Fruit fly (Drosophila melanogaster) whole organism, embryonic: ENCODE data around the gene thoc7.

Experiments
- Abd-B ChIP-seq: fragments of 200-800 bp; sonication (Bioruptor generic); optimal IDR thresholded peaks from 2 replicates; lab custom pipeline; 2018; ENCODE audit warnings: missing biosample characterization, mild to moderate bottlenecking, missing genetic modification characterization, moderate library complexity
- CG10147 ChIP-seq: fragments of 200-800 bp; sonication (Bioruptor generic); optimal IDR thresholded peaks from 2 replicates; lab custom pipeline; 2019; ENCODE audit warnings: missing biosample characterization, mild to moderate bottlenecking, missing genetic modification characterization, moderate library complexity
- CG10321 ChIP-seq: fragments of 200-800 bp; sonication (Bioruptor generic); IDR thresholded peaks from 2 replicates; pipeline ENCODE4 v1.3.6; 2022; ENCODE audit warnings: missing biosample characterization, missing genetic modification characterization
- CG10979 ChIP-seq: fragments of 200-800 bp; sonication (Bioruptor generic); optimal IDR thresholded peaks from 2 replicates; lab custom pipeline; 2018; ENCODE audit warnings: missing biosample characterization, mild to moderate bottlenecking, missing genetic modification characterization, moderate library complexity
- CG1233 ChIP-seq: fragments of 200-800 bp; sonication (Bioruptor generic); optimal IDR thresholded peaks from 4 replicates; lab custom pipeline; 2018; ENCODE audit warnings: missing biosample characterization, mild to moderate bottlenecking, missing genetic modification characterization
- CG14050 ChIP-seq: fragments of 200-800 bp; sonication (Bioruptor generic); IDR thresholded peaks from 3 replicates; pipeline ENCODE4 v1.3.6; 2022; ENCODE audit warnings: missing biosample characterization, missing genetic modification characterization
- CG16815 ChIP-seq: fragments of 200-800 bp; sonication (Bioruptor generic); optimal IDR thresholded peaks from 3 replicates; lab custom pipeline; 2017; ENCODE audit warnings: missing biosample characterization, mild to moderate bottlenecking, missing genetic modification characterization
- CG16863 ChIP-seq: fragments of 200-800 bp; sonication (Bioruptor generic); optimal IDR thresholded peaks from 3 replicates; lab custom pipeline; 2016; ENCODE audit warnings: missing biosample characterization, missing genetic modification characterization
- CG18476 ChIP-seq: fragments of 200-800 bp; sonication (Bioruptor generic); optimal IDR thresholded peaks from 2 replicates; lab custom pipeline; 2016; ENCODE audit warnings: missing biosample characterization, mild to moderate bottlenecking, missing genetic modification characterization
- CG2116 ChIP-seq: fragments of 200-800 bp; sonication (Bioruptor generic); optimal IDR thresholded peaks from 3 replicates; lab custom pipeline; 2018; ENCODE audit warnings: missing biosample characterization, mild to moderate bottlenecking, missing genetic modification characterization
- CG2202 ChIP-seq: fragments of 200-800 bp; sonication (Bioruptor generic); optimal IDR thresholded peaks from 2 replicates; lab custom pipeline; 2018; ENCODE audit warnings: missing biosample characterization, mild to moderate bottlenecking, missing genetic modification characterization
- CG31365 ChIP-seq: fragments of 200-800 bp; sonication (Bioruptor generic); optimal IDR thresholded peaks from 2 replicates; lab custom pipeline; 2018; ENCODE audit warnings: missing biosample characterization, mild to moderate bottlenecking, missing genetic modification characterization
- CG3847 ChIP-seq: fragments of 200-800 bp; sonication (Bioruptor generic); IDR thresholded peaks from 2 replicates; pipeline ENCODE4 v1.3.6; 2022; ENCODE audit warnings: missing biosample characterization, missing genetic modification characterization
- CG4424 ChIP-seq: fragments of 200-800 bp; sonication (Bioruptor generic); optimal IDR thresholded peaks from 3 replicates; lab custom pipeline; 2016; ENCODE audit warnings: missing biosample characterization, missing genetic modification characterization
- CG4854 ChIP-seq: fragments of 200-800 bp; sonication (Bioruptor generic); optimal IDR thresholded peaks from 2 replicates; lab custom pipeline; 2016; ENCODE audit warnings: missing biosample characterization, missing genetic modification characterization, inconsistent platforms
- CG5953 ChIP-seq: fragments of 200-800 bp; sonication (Bioruptor generic); IDR thresholded peaks from 2 replicates; pipeline ENCODE4 v1.3.6; 2022; ENCODE audit warnings: missing biosample characterization, missing genetic modification characterization
- CG6813 ChIP-seq: fragments of 200-800 bp; sonication (Bioruptor generic); optimal IDR thresholded peaks from 2 replicates; lab custom pipeline; 2017; ENCODE audit warnings: missing biosample characterization, missing genetic modification characterization, mild to moderate bottlenecking, moderate library complexity, missing genetic modification reagents
- CG8089 ChIP-seq: fragments of 200-800 bp; sonication (Bioruptor generic); optimal IDR thresholded peaks from 3 replicates; lab custom pipeline; 2016; ENCODE audit warnings: missing biosample characterization, missing genetic modification characterization
- CG9797 ChIP-seq: fragments of 200-800 bp; sonication (Bioruptor generic); optimal IDR thresholded peaks from 3 replicates; lab custom pipeline; 2018; ENCODE audit warnings: missing biosample characterization, mild to moderate bottlenecking, missing genetic modification characterization
- CG9932 ChIP-seq: fragments of 200-800 bp; sonication (Bioruptor generic); IDR thresholded peaks from 2 replicates; pipeline ENCODE4 v1.3.6; 2022; ENCODE audit warnings: missing biosample characterization, missing genetic modification characterization
- D19B ChIP-seq: fragments of 200-800 bp; sonication (Bioruptor generic); optimal IDR thresholded peaks from 2 replicates; lab custom pipeline; 2017; ENCODE audit warnings: missing biosample characterization, mild to moderate bottlenecking, missing genetic modification characterization
- Eip74EF ChIP-seq, 2 experiments: fragments of 200-800 bp in 1 of 2; fragments of >200 bp in 1 of 2; sonication (Bioruptor generic) in 1 of 2; optimal IDR thresholded peaks; 2 replicates each; lab custom pipeline; 2017 to 2019; ENCODE audit warnings: missing biosample characterization in 2 of 2, missing genetic modification characterization in 2 of 2, mild to moderate bottlenecking in 1 of 2, moderate library complexity in 1 of 2
- Fer1 ChIP-seq: fragments of 200-800 bp; sonication (Bioruptor generic); optimal IDR thresholded peaks from 2 replicates; lab custom pipeline; 2017; ENCODE audit warnings: missing biosample characterization, mild to moderate bottlenecking, missing genetic modification characterization
- Hand ChIP-seq: fragments of 200-800 bp; sonication (Bioruptor generic); optimal IDR thresholded peaks from 2 replicates; lab custom pipeline; 2017; ENCODE audit warnings: mild to moderate bottlenecking, missing biosample characterization, missing genetic modification reagents, missing genetic modification characterization
- Mad ChIP-seq: fragments of 200-800 bp; sonication (Bioruptor generic); optimal IDR thresholded peaks from 2 replicates; lab custom pipeline; 2016; ENCODE audit warnings: missing biosample characterization, missing genetic modification characterization
- Rfx ChIP-seq: fragments of 200-800 bp; sonication (Bioruptor generic); IDR thresholded peaks from 2 replicates; pipeline ENCODE4 v1.3.6; 2022; ENCODE audit warnings: missing biosample characterization, missing genetic modification characterization
- Spps ChIP-seq: fragments of 200-800 bp; sonication (Bioruptor generic); optimal IDR thresholded peaks from 2 replicates; lab custom pipeline; 2018; ENCODE audit warnings: missing biosample characterization, mild to moderate bottlenecking, missing genetic modification characterization
- Sry-δ ChIP-seq: fragments of 200-800 bp; sonication (Bioruptor generic); optimal IDR thresholded peaks from 2 replicates; lab custom pipeline; 2016; ENCODE audit warnings: missing biosample characterization, missing genetic modification characterization
- Usf ChIP-seq: fragments of 200-800 bp; sonication (Bioruptor generic); optimal IDR thresholded peaks from 2 replicates; lab custom pipeline; 2017; ENCODE audit warnings: missing genotype, missing biosample characterization, missing genetic modification characterization
- aop ChIP-seq: fragments of 200-800 bp; sonication (Bioruptor generic); IDR thresholded peaks from 2 replicates; pipeline ENCODE4 v1.3.6; 2022; ENCODE audit warnings: missing biosample characterization, missing genetic modification characterization
- ara ChIP-seq: fragments of 200-800 bp; sonication (Bioruptor generic); IDR thresholded peaks from 2 replicates; pipeline ENCODE4 v1.3.6; 2022; ENCODE audit warnings: missing biosample characterization, missing genetic modification characterization
- chif ChIP-seq, 2 experiments: fragments of 200-800 bp; sonication (Bioruptor generic); optimal IDR thresholded peaks; 3 replicates each; lab custom pipeline; 2016; ENCODE audit warnings: missing biosample characterization in 2 of 2, missing genetic modification characterization in 2 of 2
- croc ChIP-seq: fragments of 200-800 bp; sonication (Bioruptor generic); conservative IDR thresholded peaks from 3 replicates; pipeline ENCODE4 v1.3.6; 2022; ENCODE audit warnings: missing biosample characterization, missing genetic modification characterization
- cwo ChIP-seq: fragments of 200-800 bp; sonication (Bioruptor generic); optimal IDR thresholded peaks from 3 replicates; lab custom pipeline; 2017; ENCODE audit warnings: missing biosample characterization, missing genetic modification characterization, mild to moderate bottlenecking, moderate library complexity, missing genetic modification reagents
- esg ChIP-seq: fragments of 200-800 bp; sonication (Bioruptor generic); conservative IDR thresholded peaks from 2 replicates; pipeline ENCODE4 v1.3.6; 2022; ENCODE audit warnings: missing biosample characterization, missing genetic modification characterization
- gt ChIP-seq: fragments of 200-800 bp; sonication (Bioruptor generic); IDR thresholded peaks from 2 replicates; pipeline ENCODE4 v1.3.6; 2022; ENCODE audit warnings: missing biosample characterization, missing genetic modification characterization
- maf-S ChIP-seq: fragments of 200-800 bp; sonication (Bioruptor generic); optimal IDR thresholded peaks from 2 replicates; lab custom pipeline; 2016; ENCODE audit warnings: missing biosample characterization, missing genetic modification characterization
- nerfin-2 ChIP-seq: fragments of 200-800 bp; sonication (Bioruptor generic); IDR thresholded peaks from 2 replicates; pipeline ENCODE4 v1.3.6; 2022; ENCODE audit warnings: missing biosample characterization, missing genetic modification characterization; ENCODE audit not compliant: partially characterized antibody
- pita ChIP-seq: fragments of 200-800 bp; sonication (Bioruptor generic); optimal IDR thresholded peaks from 2 replicates; lab custom pipeline; 2017; ENCODE audit warnings: missing biosample characterization, mild to moderate bottlenecking, missing genetic modification characterization
- sna ChIP-seq: fragments of 200-800 bp; sonication (Bioruptor generic); IDR thresholded peaks from 2 replicates; pipeline ENCODE4 v1.3.6; 2022; ENCODE audit warnings: missing biosample characterization, missing genetic modification characterization; ENCODE audit not compliant: partially characterized antibody
- so ChIP-seq: fragments of 200-800 bp; sonication (Bioruptor generic); IDR thresholded peaks from 3 replicates; pipeline ENCODE4 v1.3.6; 2022; ENCODE audit warnings: missing biosample characterization, missing genetic modification characterization
- sug ChIP-seq: fragments of 200-800 bp; optimal IDR thresholded peaks from 2 replicates; lab custom pipeline; 2019; ENCODE audit warnings: missing biosample characterization, mild to moderate bottlenecking, missing genetic modification characterization, moderate library complexity
- tin ChIP-seq: fragments of 200-800 bp; sonication (Bioruptor generic); optimal IDR thresholded peaks from 3 replicates; lab custom pipeline; 2016; ENCODE audit warnings: missing biosample characterization, missing genetic modification characterization
- trh ChIP-seq: fragments of 200-800 bp; sonication (Bioruptor generic); optimal IDR thresholded peaks from 2 replicates; lab custom pipeline; 2016; ENCODE audit warnings: missing biosample characterization, missing genetic modification characterization
- zen2 ChIP-seq: fragments of 200-800 bp; sonication (Bioruptor generic); IDR thresholded peaks from 3 replicates; pipeline ENCODE4 v1.3.6; 2022; ENCODE audit warnings: missing biosample characterization, missing genetic modification characterization; ENCODE audit not compliant: partially characterized antibody
- zfh1 ChIP-seq: fragments of 200-800 bp; sonication (Bioruptor generic); IDR thresholded peaks from 3 replicates; pipeline ENCODE4 v1.3.6; 2022; ENCODE audit warnings: missing biosample characterization, missing genetic modification characterization

The thoc7 gene

DNA sequence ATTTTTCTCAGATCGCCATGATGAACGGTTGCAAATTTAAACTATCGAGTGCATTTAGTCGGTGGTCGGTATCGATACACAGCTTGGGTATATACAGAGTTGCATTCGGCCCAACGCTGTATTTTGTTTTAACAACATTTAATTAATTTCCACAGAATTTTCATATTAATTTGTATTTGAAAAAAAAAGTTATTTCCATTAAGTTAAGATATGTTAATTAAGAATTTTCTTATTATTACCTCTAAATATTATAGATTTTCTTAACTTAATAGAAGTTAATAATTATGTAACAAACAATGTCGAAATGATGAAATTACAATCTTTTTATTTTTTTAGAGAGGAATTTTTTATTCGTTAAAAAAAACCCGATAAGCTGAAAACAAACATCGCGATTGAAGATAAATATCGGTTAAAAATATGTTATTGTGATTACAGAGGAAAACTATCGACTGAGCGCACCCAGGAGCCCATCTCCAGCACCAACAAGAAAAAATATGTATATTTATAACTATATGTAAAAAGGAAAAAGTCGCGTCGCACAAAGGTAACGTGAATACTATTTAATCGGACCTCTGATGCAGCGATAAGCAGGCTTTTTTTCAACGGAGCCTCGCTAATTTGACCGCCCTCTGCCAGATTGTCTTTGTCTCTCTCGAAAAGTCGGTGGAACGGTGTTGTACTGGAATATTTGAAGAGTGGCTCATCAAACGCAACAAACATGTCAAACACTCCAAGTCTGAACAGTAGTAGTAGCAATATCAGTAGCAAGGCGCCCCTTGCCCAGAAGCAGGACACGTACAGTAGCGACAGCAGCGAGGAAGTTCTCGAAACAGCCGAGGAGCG, 12.5 kb downstream of the thoc7 start, which contains the start of the genes rno and mri (continued):
- TF ChIP-seq Hand (GFP tag; lab: Kevin White, UChicago) (no peak), gt (GFP tag; lab: Robert Waterston, UW) (no peak), CG9932 (GFP tag; lab: Robert Waterston, UW) (peak; percentile 88), CG4424 (peak; percentile 60), sna (GFP tag; lab: Robert Waterston, UW) (peak; percentile 93), esg (GFP tag; lab: Robert Waterston, UW) (peak; percentile 72), CG5953 (GFP tag; lab: Robert Waterston, UW) (peak; percentile 21; the same call in 1 of the 2 replicates), D19B (GFP tag; lab: Kevin White, UChicago) (no peak), Usf (GFP tag; lab: Kevin White, UChicago) (peak; percentile 50), CG10147 (GFP tag; lab: Kevin White, UChicago) (peak; percentile 53), CG14050 (peak; percentile 40; the same call in 1 of the 3 replicates), croc (peak; percentile 19; the same call in 1 of the 3 replicates), nerfin-2 (GFP tag; lab: Robert Waterston, UW) (peak; percentile 90), CG3847 (peak; percentile 66; the same call in 1 of the 2 replicates), CG6813 (peak; percentile 14), CG8089 (GFP tag; lab: Kevin White, UChicago) (no peak), CG9797 (GFP tag; lab: Kevin White, UChicago) (no peak), aop (GFP tag; lab: Robert Waterston, UW) (no peak), CG1233 (GFP tag; lab: Kevin White, UChicago) (peak; percentile 68), maf-S (no peak), pita (GFP tag; lab: Kevin White, UChicago) (no peak), sug (tag; lab: Kevin White, UChicago) (peak; percentile 73), Fer1 (peak; percentile 16), ara (GFP tag; lab: Robert Waterston, UW) (peak; percentile 56; the same call in 1 of the 2 replicates), Spps (peak; percentile 15), Sry-δ (GFP tag; lab: Kevin White, UChicago) (peak; percentile 81), CG16815 (GFP tag; lab: Kevin White, UChicago) (peak; percentile 59), CG31365 (tag; lab: Kevin White, UChicago) (no peak), so (GFP tag; lab: Robert Waterston, UW) (peak; percentile 52; the same call in 1 of the 3 replicates), CG2116 (GFP tag; lab: Kevin White, UChicago) (peak; percentile 99), Eip74EF (GFP tag; optimal IDR thresholded peaks at IDR 0.05; lab: Kevin White, UChicago) (no peak)

DNA sequence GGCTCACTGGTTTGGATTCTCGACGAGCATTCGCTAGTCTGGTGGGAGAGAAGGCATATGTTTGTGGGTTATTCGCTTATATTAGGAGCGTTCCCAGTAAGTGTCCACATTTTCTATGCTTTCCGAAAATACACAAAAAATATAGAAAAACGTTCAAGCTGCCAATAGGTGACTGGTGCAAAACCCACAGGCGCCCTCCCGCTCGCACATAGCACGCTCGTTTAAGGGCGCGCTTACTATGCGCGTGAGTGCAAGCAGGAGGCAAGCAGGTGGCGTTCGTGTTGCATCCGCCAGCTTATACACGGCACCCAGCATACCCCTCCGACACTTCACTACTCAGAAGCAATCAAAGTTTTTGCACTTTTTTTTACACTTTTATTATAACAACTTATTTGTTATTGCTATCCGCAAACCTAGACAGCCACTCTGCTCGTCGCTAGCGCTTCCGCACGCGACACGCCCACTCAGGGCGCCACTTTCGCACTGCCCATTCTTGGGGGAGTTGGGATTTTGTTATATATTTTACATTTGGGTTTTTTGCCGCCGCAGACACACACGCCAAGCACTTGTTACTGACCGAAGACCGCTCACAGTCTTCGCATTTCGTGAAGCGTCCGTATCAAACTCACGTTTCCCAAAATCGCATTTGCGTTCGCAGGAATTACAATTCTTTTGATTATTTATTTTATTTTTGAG, 13.3 kb downstream of the thoc7 start:
- TF ChIP-seq trh (GFP tag; lab: Kevin White, UChicago), result no peak
- TF ChIP-seq cwo (GFP tag; lab: Kevin White, UChicago), result no peak
- TF ChIP-seq zen2 (GFP tag; lab: Robert Waterston, UW), result peak; percentile 41; the same call in 1 of the 3 replicates
- no peak for TF ChIP-seq Fer1
- peak; percentile 13 for TF ChIP-seq CG9797 (GFP tag; lab: Kevin White, UChicago)
- TF ChIP-seq CG2202 (tag; lab: Kevin White, UChicago), result no peak
- TF ChIP-seq CG16863 (GFP tag; lab: Kevin White, UChicago), result no peak
- TF ChIP-seq CG10321 (GFP tag; lab: Robert Waterston, UW), result peak; percentile 87
- TF ChIP-seq gt (GFP tag; lab: Robert Waterston, UW), result no peak
- peak; percentile 3 for TF ChIP-seq CG10979 (tag; lab: Kevin White, UChicago)
- TF ChIP-seq tin, result peak; percentile 0
- no peak for TF ChIP-seq Eip74EF (GFP tag; optimal IDR thresholded peaks at IDR 0.05; lab: Kevin White, UChicago)
- TF ChIP-seq CG4854 (GFP tag; lab: Kevin White, UChicago), result no peak
- peak; percentile 82 for TF ChIP-seq Abd-B (GFP tag; lab: Kevin White, UChicago)
- peak; percentile 36 for TF ChIP-seq Mad (GFP tag; lab: Kevin White, UChicago)
- TF ChIP-seq chif (GFP tag; optimal IDR thresholded peaks at IDR 0.05; lab: Kevin White, UChicago), result no peak
- TF ChIP-seq CG18476, result no peak
- 0 out of 3 replicates have a peak, but pooled peaks have one; percentile 13 for TF ChIP-seq zfh1 (GFP tag; lab: Robert Waterston, UW)
- TF ChIP-seq Rfx (GFP tag; lab: Robert Waterston, UW), result peak; percentile 52
- peak; percentile 44 for TF ChIP-seq CG9932 (GFP tag; lab: Robert Waterston, UW)
